Fruit fly (Drosophila melanogaster) whole organism, embryonic: ENCODE data around the gene Lgr3.
A peak's percentile ranks its signal among the peaks of the same experiment; 100 is the strongest.

Source experiments
- CG14014 ChIP-seq: fragments of 200-800 bp; sonication (Bioruptor generic); IDR thresholded peaks from 2 replicates; pipeline ENCODE4 v1.3.6; 2022; ENCODE audit warnings: missing biosample characterization, missing genetic modification characterization
- CG1792 ChIP-seq: fragments of 200-800 bp; sonication (Bioruptor generic); optimal IDR thresholded peaks from 2 replicates; lab custom pipeline; 2016; ENCODE audit warnings: missing biosample characterization, missing genetic modification characterization
- CG31388 ChIP-seq: fragments of 200-800 bp; sonication (Bioruptor generic); optimal IDR thresholded peaks from 2 replicates; lab custom pipeline; 2016; ENCODE audit warnings: missing biosample characterization, missing genetic modification characterization
- CG9932 ChIP-seq: fragments of 200-800 bp; sonication (Bioruptor generic); IDR thresholded peaks from 2 replicates; pipeline ENCODE4 v1.3.6; 2022; ENCODE audit warnings: missing biosample characterization, missing genetic modification characterization
- Hey ChIP-seq: fragments of 200-800 bp; sonication (Bioruptor generic); optimal IDR thresholded peaks from 3 replicates; lab custom pipeline; 2018; ENCODE audit warnings: missing biosample characterization, mild to moderate bottlenecking, missing genetic modification characterization
- NK7.1 ChIP-seq: fragments of 200-800 bp; sonication (Bioruptor generic); optimal IDR thresholded peaks from 3 replicates; lab custom pipeline; 2016; ENCODE audit warnings: missing biosample characterization, missing genetic modification characterization
- crol ChIP-seq: fragments of 200-800 bp; sonication (Bioruptor generic); IDR thresholded peaks from 2 replicates; pipeline ENCODE4 v1.3.6; 2022; ENCODE audit warnings: missing biosample characterization, missing genetic modification characterization
- esg ChIP-seq: fragments of 200-800 bp; sonication (Bioruptor generic); conservative IDR thresholded peaks from 2 replicates; pipeline ENCODE4 v1.3.6; 2022; ENCODE audit warnings: missing biosample characterization, missing genetic modification characterization
- insv ChIP-seq, 2 experiments: fragments of 200-800 bp; sonication (Bioruptor generic); optimal IDR thresholded peaks; 3 replicates each; lab custom pipeline; 2016 to 2018; ENCODE audit warnings: missing biosample characterization in 2 of 2, missing genetic modification characterization in 2 of 2
- ranshi ChIP-seq: fragments of 200-800 bp; sonication (Bioruptor generic); IDR thresholded peaks from 2 replicates; pipeline ENCODE4 v1.3.6; 2022; ENCODE audit warnings: missing biosample characterization, missing genetic modification characterization
- unpg ChIP-seq: fragments of 200-800 bp; sonication (Bioruptor generic); optimal IDR thresholded peaks from 3 replicates; lab custom pipeline; 2018; ENCODE audit warnings: missing biosample characterization, mild to moderate bottlenecking, missing genetic modification characterization, moderate library complexity
- yki ChIP-seq: fragments of >200 bp; optimal IDR thresholded peaks from 3 replicates; lab custom pipeline; 2018

DNA sequence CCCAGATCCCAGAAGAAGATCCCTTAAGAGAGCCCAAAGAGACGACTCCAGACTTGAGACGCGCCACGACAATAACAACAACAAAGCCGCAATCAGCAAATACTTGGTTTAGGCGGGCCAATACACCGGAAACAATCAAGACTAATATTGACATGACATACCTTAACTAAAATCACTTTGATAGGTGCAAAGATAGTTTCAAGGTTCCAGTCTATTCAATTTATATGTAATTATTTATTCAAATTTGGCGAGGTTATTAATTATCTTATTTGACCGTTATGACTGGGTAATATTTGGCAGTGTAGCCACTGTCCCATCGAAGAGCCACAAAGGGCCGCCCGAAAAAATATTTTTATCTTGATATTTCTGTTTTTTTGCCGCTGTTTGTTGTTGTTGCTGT is 25.1 kb upstream of the Lgr3 start:
- peak; percentile 41; the same call in 1 of the 2 replicates for TF ChIP-seq esg (GFP tag; lab: Robert Waterston, UW)
- peak; percentile 75 for TF ChIP-seq unpg (GFP tag; lab: Kevin White, UChicago)
- TF ChIP-seq CG14014: no peak
- no peak for TF ChIP-seq insv (GFP tag; optimal IDR thresholded peaks at IDR 0.05; lab: Kevin White, UChicago)
- no peak for TF ChIP-seq Hey (tag; lab: Kevin White, UChicago)
- TF ChIP-seq CG31388 (GFP tag; lab: Kevin White, UChicago): no peak
- no peak for TF ChIP-seq crol (GFP tag; lab: Robert Waterston, UW)
- peak; percentile 10; the same call in 1 of the 2 replicates for TF ChIP-seq CG9932 (GFP tag; lab: Robert Waterston, UW)
- TF ChIP-seq yki (lab: Kevin White, UChicago): no peak
- no peak for TF ChIP-seq NK7.1 (GFP tag; lab: Kevin White, UChicago)
- no peak for TF ChIP-seq ranshi (GFP tag; lab: Robert Waterston, UW)
- TF ChIP-seq CG1792 (GFP tag; lab: Kevin White, UChicago): no peak
